Worm (Caenorhabditis elegans) whole organism, L3 larva: ENCODE data around the gene nlp-19.

Source experiments
- R02D3.7 ChIP-seq: fragments of 150-350 bp; optimal IDR thresholded peaks from 2 replicates; lab custom pipeline; 2014; ENCODE audit warnings: missing biosample characterization, missing genetic modification characterization
- ceh-16 ChIP-seq: sonication (generic microtip); optimal IDR thresholded peaks from 2 replicates; lab custom pipeline; 2017; ENCODE audit warnings: missing biosample characterization, missing genetic modification characterization
- ceh-28 ChIP-seq: fragments of 150-350 bp; optimal IDR thresholded peaks from 2 replicates; lab custom pipeline; 2014; ENCODE audit warnings: missing biosample characterization, missing genetic modification reagents, missing genetic modification characterization
- ceh-82 ChIP-seq: fragments of 150-350 bp; optimal IDR thresholded peaks from 2 replicates; lab custom pipeline; 2014; ENCODE audit warnings: missing biosample characterization, missing genetic modification characterization
- ceh-9 ChIP-seq: sonication (generic microtip); optimal IDR thresholded peaks from 2 replicates; lab custom pipeline; 2018; ENCODE audit warnings: missing biosample characterization, missing genetic modification characterization
- daf-12 ChIP-seq: fragments of 150-350 bp; optimal IDR thresholded peaks from 2 replicates; lab custom pipeline; 2014; ENCODE audit warnings: missing biosample characterization, missing genetic modification reagents, missing genetic modification characterization
- egl-5 ChIP-seq: fragments of 150-350 bp; optimal IDR thresholded peaks from 2 replicates; lab custom pipeline; 2017; ENCODE audit warnings: missing biosample characterization, missing genetic modification reagents, missing genetic modification characterization, inconsistent platforms
- elt-1 ChIP-seq: fragments of 150-350 bp; optimal IDR thresholded peaks from 2 replicates; lab custom pipeline; 2014; ENCODE audit warnings: missing biosample characterization, missing genetic modification characterization
- elt-2 ChIP-seq: sonication (generic microtip); optimal IDR thresholded peaks from 2 replicates; lab custom pipeline; 2016; ENCODE audit warnings: missing genetic modification reagents, mild to moderate bottlenecking, missing genetic modification characterization, missing compliant biosample characterization
- elt-3 ChIP-seq, 3 experiments: fragments of 150-350 bp in 1 of 3; sonication (generic microtip) in 2 of 3; optimal IDR thresholded peaks; 2 replicates in 2 of 3; 4 replicates in 1 of 3; lab custom pipeline; 2014 to 2017; ENCODE audit warnings: missing biosample characterization in 3 of 3, missing genetic modification characterization in 3 of 3
- eor-1 ChIP-seq, 2 experiments: fragments of 150-350 bp; optimal IDR thresholded peaks; 2 replicates each; lab custom pipeline; 2014 to 2018; ENCODE audit warnings: missing biosample characterization in 2 of 2, missing genetic modification characterization in 2 of 2
- fkh-10 ChIP-seq: sonication (generic microtip); optimal IDR thresholded peaks from 2 replicates; lab custom pipeline; 2017; ENCODE audit warnings: missing biosample characterization, missing genetic modification reagents, missing genetic modification characterization
- fkh-2 ChIP-seq: fragments of 150-350 bp; optimal IDR thresholded peaks from 2 replicates; lab custom pipeline; 2014; ENCODE audit warnings: missing biosample characterization, missing genetic modification reagents, missing genetic modification characterization
- fos-1 ChIP-seq: fragments of 150-350 bp; optimal IDR thresholded peaks from 2 replicates; lab custom pipeline; 2014; ENCODE audit warnings: missing biosample characterization, missing genetic modification characterization
- hmg-11 ChIP-seq: sonication (generic microtip); optimal IDR thresholded peaks from 2 replicates; lab custom pipeline; 2016; ENCODE audit warnings: missing genetic modification characterization, missing compliant biosample characterization
- lin-39 ChIP-seq: fragments of 150-350 bp; optimal IDR thresholded peaks from 2 replicates; lab custom pipeline; 2018; ENCODE audit warnings: missing biosample characterization, missing genetic modification reagents, missing genetic modification characterization
- lsy-12 ChIP-seq: sonication (generic microtip); optimal IDR thresholded peaks from 2 replicates; lab custom pipeline; 2016; ENCODE audit warnings: mild to moderate bottlenecking, missing genetic modification characterization, missing compliant biosample characterization
- mdl-1 ChIP-seq: fragments of 150-350 bp; optimal IDR thresholded peaks from 2 replicates; lab custom pipeline; 2014; ENCODE audit warnings: missing biosample characterization, missing genetic modification characterization
- mml-1 ChIP-seq: fragments of 150-350 bp; sonication (generic microtip); optimal IDR thresholded peaks from 3 replicates; lab custom pipeline; 2014; ENCODE audit warnings: missing biosample characterization, missing genetic modification characterization
- nfya-1 ChIP-seq: sonication (generic microtip); optimal IDR thresholded peaks from 2 replicates; lab custom pipeline; 2017; ENCODE audit warnings: missing genetic modification characterization, mild to moderate bottlenecking, missing compliant biosample characterization, antibody characterized with exemption, moderate library complexity; ENCODE audit not compliant: insufficient read depth
- nhr-11 ChIP-seq: fragments of 150-350 bp; optimal IDR thresholded peaks from 2 replicates; lab custom pipeline; 2014; ENCODE audit warnings: missing biosample characterization, missing genetic modification characterization
- nhr-23 ChIP-seq: fragments of 150-350 bp; optimal IDR thresholded peaks from 2 replicates; lab custom pipeline; 2014; ENCODE audit warnings: missing biosample characterization, missing genetic modification reagents, missing genetic modification characterization
- nhr-237 ChIP-seq: fragments of 150-350 bp; optimal IDR thresholded peaks from 2 replicates; lab custom pipeline; 2014; ENCODE audit warnings: missing biosample characterization, missing genetic modification characterization
- nhr-25 ChIP-seq: sonication (generic microtip); optimal IDR thresholded peaks from 2 replicates; lab custom pipeline; 2017; ENCODE audit warnings: missing biosample characterization, missing genetic modification characterization
- nhr-28 ChIP-seq: fragments of 150-350 bp; optimal IDR thresholded peaks from 2 replicates; lab custom pipeline; 2014; ENCODE audit warnings: missing biosample characterization, missing genetic modification characterization
- nhr-43 ChIP-seq: sonication (generic microtip); optimal IDR thresholded peaks from 2 replicates; lab custom pipeline; 2016; ENCODE audit warnings: mild to moderate bottlenecking, missing genetic modification characterization, missing compliant biosample characterization; ENCODE audit not compliant: poor library complexity, severe bottlenecking
- nhr-77 ChIP-seq: fragments of 150-350 bp; optimal IDR thresholded peaks from 2 replicates; lab custom pipeline; 2014; ENCODE audit warnings: missing biosample characterization, missing genetic modification characterization
- pha-4 ChIP-seq: fragments of 150-350 bp; optimal IDR thresholded peaks from 2 replicates; lab custom pipeline; 2014; ENCODE audit warnings: missing biosample characterization, missing genetic modification reagents, missing genetic modification characterization
- pqm-1 ChIP-seq: fragments of 150-350 bp; optimal IDR thresholded peaks from 2 replicates; lab custom pipeline; 2017; ENCODE audit warnings: missing biosample characterization, missing genetic modification characterization, inconsistent platforms
- sea-2 ChIP-seq: fragments of 150-350 bp; sonication (generic microtip); optimal IDR thresholded peaks from 4 replicates; lab custom pipeline; 2014; ENCODE audit warnings: missing biosample characterization, missing genetic modification reagents, missing genetic modification characterization
- skn-1 ChIP-seq: fragments of 150-350 bp; optimal IDR thresholded peaks from 2 replicates; lab custom pipeline; 2014; ENCODE audit warnings: missing biosample characterization, missing genetic modification characterization
- snpc-4 ChIP-seq: fragments of 150-350 bp; optimal IDR thresholded peaks from 2 replicates; lab custom pipeline; 2014; ENCODE audit warnings: missing biosample characterization, missing genetic modification characterization
- tbx-2 ChIP-seq: sonication (generic microtip); optimal IDR thresholded peaks from 2 replicates; lab custom pipeline; 2016; ENCODE audit warnings: mild to moderate bottlenecking, missing genetic modification characterization, missing compliant biosample characterization
- unc-39 ChIP-seq: sonication (generic microtip); optimal IDR thresholded peaks from 4 replicates; lab custom pipeline; 2017; ENCODE audit warnings: missing biosample characterization, missing genetic modification characterization
- unc-62 ChIP-seq: fragments of 150-350 bp; sonication (generic microtip); optimal IDR thresholded peaks from 4 replicates; lab custom pipeline; 2014; ENCODE audit warnings: missing biosample characterization, missing genetic modification reagents, missing genetic modification characterization
- zag-1 ChIP-seq: fragments of 150-350 bp; optimal IDR thresholded peaks from 2 replicates; lab custom pipeline; 2014; ENCODE audit warnings: missing biosample characterization, missing genetic modification characterization

nlp-19 gene

ce11 chrX:10932087-10932486, 26.4 kb upstream of the nlp-19 start:
- TF ChIP-seq mml-1 (tag; lab: Kevin White, UChicago) (no peak), lsy-12 (no peak), ceh-82 (no peak), hmg-11 (tag; lab: Kevin White, UChicago) (no peak), snpc-4 (tag; lab: Kevin White, UChicago) (no peak), fkh-2 (tag; lab: Kevin White, UChicago) (no peak), nhr-11 (tag; lab: Kevin White, UChicago) (no peak), nhr-28 (no peak), ceh-28 (tag; lab: Kevin White, UChicago) (no peak), elt-2 (tag; lab: Kevin White, UChicago) (no peak), nfya-1 (tag; lab: Kevin White, UChicago) (no peak)

- no peak for TF ChIP-seq mml-1 (tag; lab: Kevin White, UChicago)
- no peak for TF ChIP-seq ceh-82
- no peak for TF ChIP-seq sea-2
- TF ChIP-seq unc-62 (GFP tag; lab: Kevin White, UChicago): no peak
- TF ChIP-seq R02D3.7: no peak
- no peak for TF ChIP-seq fos-1
- TF ChIP-seq ceh-28 (tag; lab: Kevin White, UChicago): no peak
- no peak for TF ChIP-seq hmg-11 (tag; lab: Kevin White, UChicago)
- no peak for TF ChIP-seq daf-12 (tag; lab: Kevin White, UChicago)
- TF ChIP-seq pqm-1 (tag; lab: Kevin White, UChicago): no peak
- TF ChIP-seq tbx-2: no peak
Observed at ce11 chrX:10933308-10934014, 25.1 kb upstream of the nlp-19 start.

- TF ChIP-seq ceh-9 (tag; lab: Kevin White, UChicago) (no peak), lsy-12 (no peak), nfya-1 (tag; lab: Kevin White, UChicago) (no peak), pha-4 (no peak), lin-39 (tag; lab: Kevin White, UChicago) (no peak), nhr-237 (tag; lab: Kevin White, UChicago) (no peak), mdl-1 (tag; lab: Kevin White, UChicago) (no peak), nhr-28 (no peak), elt-3 (tag; optimal IDR thresholded peaks at IDR 0.05; lab: Kevin White, UChicago) (no peak), R02D3.7 (no peak), nhr-43 (tag; lab: Kevin White, UChicago) (no peak), sea-2 (no peak), elt-1 (tag; lab: Kevin White, UChicago) (no peak), skn-1 (tag; lab: Kevin White, UChicago) (no peak), elt-2 (tag; lab: Kevin White, UChicago) (no peak), ceh-16 (tag; lab: Kevin White, UChicago) (no peak)
Observed at ce11 chrX:10941255-10941654, 17.3 kb upstream of the nlp-19 start, which contains the start of gene pho-7. pho-7 (minus strand) TSS chrX:10941355.

- no peak for TF ChIP-seq sea-2
- no peak for TF ChIP-seq eor-1 (tag; optimal IDR thresholded peaks at IDR 0.05; lab: Kevin White, UChicago)
- no peak for TF ChIP-seq fkh-10
- TF ChIP-seq nhr-25 (tag; lab: Kevin White, UChicago): no peak
- no peak for TF ChIP-seq fos-1
- TF ChIP-seq pqm-1 (tag; lab: Kevin White, UChicago): no peak
- TF ChIP-seq unc-39 (tag; lab: Kevin White, UChicago): no peak
- no peak for TF ChIP-seq unc-62 (GFP tag; lab: Kevin White, UChicago)
- no peak for TF ChIP-seq nhr-77
- TF ChIP-seq ceh-9 (tag; lab: Kevin White, UChicago): no peak
- TF ChIP-seq zag-1 (tag; lab: Kevin White, UChicago): no peak
- no peak for TF ChIP-seq nhr-237 (tag; lab: Kevin White, UChicago)
- TF ChIP-seq egl-5 (tag; lab: Kevin White, UChicago): no peak
- TF ChIP-seq nhr-43 (tag; lab: Kevin White, UChicago): no peak
- no peak for TF ChIP-seq ceh-28 (tag; lab: Kevin White, UChicago)
- TF ChIP-seq nhr-23 (tag; lab: Kevin White, UChicago): no peak
- no peak for TF ChIP-seq elt-3 (tag; optimal IDR thresholded peaks at IDR 0.05; lab: Kevin White, UChicago)
- TF ChIP-seq skn-1 (tag; lab: Kevin White, UChicago): no peak
- TF ChIP-seq hmg-11 (tag; lab: Kevin White, UChicago): no peak
Observed at ce11 chrX:10948852-10949251, 9.7 kb upstream of the nlp-19 start, which contains the start of gene T21B6.3. T21B6.3 (minus strand) TSS chrX:10948952.
